Worm (Caenorhabditis elegans): Measurements from ENCODE around the gene emc-1.
A peak's percentile ranks its signal among the peaks of the same experiment; 100 is the strongest.

ce11 chrII:1501614-1502355, 1.7 kb upstream of the emc-1 start:
- TF ChIP-seq daf-12 (tag; optimal IDR thresholded peaks at IDR 0.05) (no peak), lir-3 (tag; optimal IDR thresholded peaks at IDR 0.05) (no peak), cey-2 (tag; optimal IDR thresholded peaks at IDR 0.05; ENCODE audit: borderline replicate concordance, insufficient read depth) (no peak), ama-1 (optimal IDR thresholded peaks at IDR 0.05) (no peak), tra-1 (GFP tag; IDR thresholded peaks at IDR 0.05) (no peak), aha-1 (tag) (no peak), zfp-2 (tag; optimal IDR thresholded peaks at IDR 0.05) (no peak), ZK546.5 (tag; optimal IDR thresholded peaks at IDR 0.05) (no peak), mdl-1 (tag; optimal IDR thresholded peaks at IDR 0.05) (peak; percentile 55 to 82), nhr-11 (tag; optimal IDR thresholded peaks at IDR 0.05) (peak; percentile 36), jun-1 (tag; optimal IDR thresholded peaks at IDR 0.05) (no peak), aly-2 (tag; optimal IDR thresholded peaks at IDR 0.05) (no peak), ztf-11 (tag; optimal IDR thresholded peaks at IDR 0.05) (no peak), zag-1 (tag; optimal IDR thresholded peaks at IDR 0.05) (no peak)

Data from whole organism, L4 larva.